Worm (Caenorhabditis elegans): ENCODE measurements around the gene wee-1.1.

The wee-1.1 gene

ce11 chrII:9607137-9607536 lies 23.8 kb upstream of the wee-1.1 start:
- TF ChIP-seq sptf-2 (GFP tag; optimal IDR thresholded peaks at IDR 0.05) (no peak), pha-4 (tag; optimal IDR thresholded peaks at IDR 0.05) (peak; percentile 19), sdz-38 (tag; optimal IDR thresholded peaks at IDR 0.05) (no peak), unc-130 (GFP tag; optimal IDR thresholded peaks at IDR 0.05) (no peak), nhr-179 (tag; optimal IDR thresholded peaks at IDR 0.05) (no peak), nhr-80 (tag; optimal IDR thresholded peaks at IDR 0.05) (peak; percentile 15), ceh-79 (tag; optimal IDR thresholded peaks at IDR 0.05) (no peak), snpc-1.3 (tag; optimal IDR thresholded peaks at IDR 0.05; ENCODE audit: insufficient read depth) (no peak)

ce11 chrII:9606485-9607036 lies 23.2 kb upstream of the wee-1.1 start:
- TF ChIP-seq zim-3 (tag; optimal IDR thresholded peaks at IDR 0.05) (no peak), K12H6.12 (tag; optimal IDR thresholded peaks at IDR 0.05) (peak; percentile 45), nfyb-1 (GFP tag; IDR thresholded peaks at IDR 0.05) (no peak), attf-5 (GFP tag; optimal IDR thresholded peaks at IDR 0.05) (peak; percentile 28), cebp-1 (GFP tag; IDR thresholded peaks at IDR 0.05) (peak; percentile 59; the same call in 1 of the 2 replicates), cebp-1 (tag; optimal IDR thresholded peaks at IDR 0.05) (peak; percentile 82)

- TF ChIP-seq F55B11.4 (tag; optimal IDR thresholded peaks at IDR 0.05; ENCODE audit: borderline replicate concordance, insufficient read depth) (no peak), K11D2.4 (GFP tag; IDR thresholded peaks at IDR 0.05) (0 out of 2 replicates have a peak, but pooled peaks have one; percentile 30)
Measured at ce11 chrII:9605954-9606353, 22.6 kb upstream of the wee-1.1 start.

- TF ChIP-seq C06A6.2 (GFP tag; conservative IDR thresholded peaks at IDR 0.05) (no peak), tbp1 (GFP tag; optimal IDR thresholded peaks at IDR 0.05) (no peak), hmg-1.2 (GFP tag; IDR thresholded peaks at IDR 0.05) (no peak), rpc-1 (optimal IDR thresholded peaks at IDR 0.05) (no peak), rpc-1 (tag; optimal IDR thresholded peaks at IDR 0.05) (no peak), nhr-80 (tag; optimal IDR thresholded peaks at IDR 0.05) (no peak), dpl-1 (GFP tag; optimal IDR thresholded peaks at IDR 0.05) (no peak), B0336.3 (GFP tag; IDR thresholded peaks at IDR 0.05) (no peak), pha-4 (tag; optimal IDR thresholded peaks at IDR 0.05) (no peak), madf-6 (GFP tag; IDR thresholded peaks at IDR 0.05) (no peak), xnd-1 (tag; optimal IDR thresholded peaks at IDR 0.05) (no peak), Y95B8A.8 (GFP tag; IDR thresholded peaks at IDR 0.05) (no peak), aptf-3 (GFP tag; IDR thresholded peaks at IDR 0.05) (no peak), K11D2.4 (GFP tag; IDR thresholded peaks at IDR 0.05) (no peak), F57A8.1 (GFP tag; optimal IDR thresholded peaks at IDR 0.05) (no peak), ztf-22 (GFP tag; optimal IDR thresholded peaks at IDR 0.05) (no peak), let-526 (GFP tag; IDR thresholded peaks at IDR 0.05) (no peak), madf-8 (GFP tag; conservative IDR thresholded peaks at IDR 0.05) (no peak), F49E8.2 (tag; optimal IDR thresholded peaks at IDR 0.05; ENCODE audit: insufficient read depth) (no peak), K12H6.12 (tag; optimal IDR thresholded peaks at IDR 0.05) (no peak)
Measured at ce11 chrII:9605336-9605735, 22.0 kb upstream of the wee-1.1 start, which contains the start of gene nhr-19. TSS of gene nhr-19 (minus strand) at chrII:9605526.

ce11 chrII:9604685-9605084 lies 21.3 kb upstream of the wee-1.1 start:
- TF ChIP-seq him-1 (tag; optimal IDR thresholded peaks at IDR 0.05) = no peak
- peak; percentile 37 for TF ChIP-seq nhr-80 (tag; optimal IDR thresholded peaks at IDR 0.05)
- TF ChIP-seq aptf-3 (GFP tag; IDR thresholded peaks at IDR 0.05) = no peak
- no peak for TF ChIP-seq efl-1 (GFP tag; optimal IDR thresholded peaks at IDR 0.05)
- no peak for TF ChIP-seq ztf-22 (GFP tag; optimal IDR thresholded peaks at IDR 0.05)
- TF ChIP-seq pha-4 (tag; optimal IDR thresholded peaks at IDR 0.05) = no peak
